Fruit fly (Drosophila melanogaster): ENCODE results near the gene CASK.

dm6 chr3R:21825140-21825539, 2.7 kb upstream of the CASK start:
- TF ChIP-seq psq (optimal IDR thresholded peaks at IDR 0.05) (no peak), insv (optimal IDR thresholded peaks at IDR 0.05) (no peak), h (optimal IDR thresholded peaks at IDR 0.05) (no peak), ttk (optimal IDR thresholded peaks at IDR 0.05) (no peak), Myc (optimal IDR thresholded peaks at IDR 0.05) (no peak), Sin3A (optimal IDR thresholded peaks at IDR 0.05) (no peak)
